Fruit fly (Drosophila melanogaster) whole organism, embryonic: ENCODE measurements around the gene Tmep.

Experiments
- Abd-B ChIP-seq: fragments of 200-800 bp; sonication (Bioruptor generic); optimal IDR thresholded peaks from 2 replicates; lab custom pipeline; 2018; ENCODE audit warnings: missing biosample characterization, mild to moderate bottlenecking, missing genetic modification characterization, moderate library complexity
- Atf-2 ChIP-seq: fragments of 200-800 bp; sonication (Bioruptor generic); optimal IDR thresholded peaks from 2 replicates; lab custom pipeline; 2016; ENCODE audit warnings: missing biosample characterization, missing genetic modification characterization
- Bdp1 ChIP-seq: fragments of 200-800 bp; sonication (Bioruptor generic); optimal IDR thresholded peaks from 3 replicates; lab custom pipeline; 2016; ENCODE audit warnings: missing biosample characterization, missing genetic modification characterization
- CG11093 ChIP-seq: fragments of 200-800 bp; sonication (Bioruptor generic); IDR thresholded peaks from 3 replicates; pipeline ENCODE4 v1.3.6; 2022; ENCODE audit warnings: missing biosample characterization, missing genetic modification characterization
- CG11504 ChIP-seq: fragments of 200-800 bp; sonication (Bioruptor generic); optimal IDR thresholded peaks from 3 replicates; lab custom pipeline; 2019; ENCODE audit warnings: missing biosample characterization, mild to moderate bottlenecking, missing genetic modification characterization, moderate library complexity
- CG12071 ChIP-seq: fragments of 200-800 bp; sonication (Bioruptor generic); optimal IDR thresholded peaks from 3 replicates; lab custom pipeline; 2018; ENCODE audit warnings: missing biosample characterization, mild to moderate bottlenecking, missing genetic modification characterization
- CG12391 ChIP-seq: fragments of 200-800 bp; sonication (Bioruptor generic); optimal IDR thresholded peaks from 3 replicates; lab custom pipeline; 2018; ENCODE audit warnings: missing biosample characterization, mild to moderate bottlenecking, missing genetic modification characterization, moderate library complexity
- CG13424 ChIP-seq: fragments of 200-800 bp; sonication (Bioruptor generic); optimal IDR thresholded peaks from 2 replicates; lab custom pipeline; 2019; ENCODE audit warnings: missing biosample characterization, mild to moderate bottlenecking, missing genetic modification characterization, moderate library complexity
- CG2202 ChIP-seq: fragments of 200-800 bp; sonication (Bioruptor generic); optimal IDR thresholded peaks from 2 replicates; lab custom pipeline; 2018; ENCODE audit warnings: missing biosample characterization, mild to moderate bottlenecking, missing genetic modification characterization
- CG34224 ChIP-seq: fragments of 200-800 bp; sonication (Bioruptor generic); IDR thresholded peaks from 3 replicates; pipeline ENCODE4 v1.3.6; 2022; ENCODE audit warnings: missing biosample characterization, missing genetic modification characterization; ENCODE audit not compliant: partially characterized antibody
- CG3726 ChIP-seq: fragments of 200-800 bp; sonication (Bioruptor generic); IDR thresholded peaks from 3 replicates; pipeline ENCODE4, ENCODE4 v1.3.6; 2022; ENCODE audit warnings: missing biosample characterization, missing genetic modification characterization
- CG4404 ChIP-seq: fragments of 200-800 bp; sonication (Bioruptor generic); IDR thresholded peaks from 2 replicates; pipeline ENCODE4 v1.3.6; 2022; ENCODE audit warnings: missing biosample characterization, missing genetic modification characterization
- CG6683 ChIP-seq: fragments of 200-800 bp; sonication (Bioruptor generic); optimal IDR thresholded peaks from 2 replicates; lab custom pipeline; 2017; ENCODE audit warnings: missing biosample characterization, mild to moderate bottlenecking, missing genetic modification characterization, missing genetic modification reagents
- CG6854 ChIP-seq: fragments of 200-800 bp; sonication (Bioruptor generic); optimal IDR thresholded peaks from 3 replicates; lab custom pipeline; 2017; ENCODE audit warnings: missing biosample characterization, mild to moderate bottlenecking, missing genetic modification characterization
- CG7271 ChIP-seq: fragments of 200-800 bp; sonication (Bioruptor generic); optimal IDR thresholded peaks from 2 replicates; lab custom pipeline; 2018; ENCODE audit warnings: missing biosample characterization, mild to moderate bottlenecking, missing genetic modification characterization, moderate library complexity
- CG7745 ChIP-seq: fragments of 200-800 bp; sonication (Bioruptor generic); optimal IDR thresholded peaks from 2 replicates; lab custom pipeline; 2018; ENCODE audit warnings: missing biosample characterization, mild to moderate bottlenecking, missing genetic modification characterization, moderate library complexity
- CG9437 ChIP-seq: fragments of 200-800 bp; sonication (Bioruptor generic); optimal IDR thresholded peaks from 2 replicates; lab custom pipeline; 2018; ENCODE audit warnings: missing biosample characterization, mild to moderate bottlenecking, missing genetic modification characterization
- CG9727 ChIP-seq: fragments of 200-800 bp; sonication (Bioruptor generic); optimal IDR thresholded peaks from 3 replicates; lab custom pipeline; 2017; ENCODE audit warnings: missing biosample characterization, mild to moderate bottlenecking, missing genetic modification characterization
- Chrac-16 ChIP-seq: fragments of 200-800 bp; sonication (Bioruptor generic); optimal IDR thresholded peaks from 3 replicates; lab custom pipeline; 2016; ENCODE audit warnings: missing biosample characterization, missing genetic modification characterization
- CrebB ChIP-seq: fragments of 200-800 bp; sonication (Bioruptor generic); optimal IDR thresholded peaks from 3 replicates; lab custom pipeline; 2018; ENCODE audit warnings: missing biosample characterization, mild to moderate bottlenecking, missing genetic modification characterization
- Dad ChIP-seq: fragments of 200-800 bp; sonication (Bioruptor generic); optimal IDR thresholded peaks from 3 replicates; lab custom pipeline; 2016; ENCODE audit warnings: missing biosample characterization, missing genetic modification characterization
- Drgx ChIP-seq: fragments of 200-800 bp; sonication (Bioruptor generic); IDR thresholded peaks from 2 replicates; pipeline ENCODE4 v1.3.6; 2022; ENCODE audit warnings: missing biosample characterization, missing genetic modification characterization
- Hr3 ChIP-seq: fragments of 200-800 bp; sonication (Bioruptor generic); optimal IDR thresholded peaks from 3 replicates; lab custom pipeline; 2016; ENCODE audit warnings: missing biosample characterization, missing genetic modification characterization
- Lim3 ChIP-seq: fragments of 200-800 bp; sonication (Bioruptor generic); IDR thresholded peaks from 2 replicates; pipeline ENCODE4 v1.3.6; 2022; ENCODE audit warnings: missing biosample characterization, missing genetic modification characterization
- NfI ChIP-seq: fragments of 200-800 bp; sonication (Bioruptor generic); optimal IDR thresholded peaks from 3 replicates; lab custom pipeline; 2018; ENCODE audit warnings: missing biosample characterization, mild to moderate bottlenecking, missing genetic modification characterization, moderate library complexity
- Spps ChIP-seq: fragments of 200-800 bp; sonication (Bioruptor generic); optimal IDR thresholded peaks from 2 replicates; lab custom pipeline; 2018; ENCODE audit warnings: missing biosample characterization, mild to moderate bottlenecking, missing genetic modification characterization
- Sry-β ChIP-seq: fragments of 200-800 bp; sonication (Bioruptor generic); optimal IDR thresholded peaks from 2 replicates; lab custom pipeline; 2018; ENCODE audit warnings: missing biosample characterization, mild to moderate bottlenecking, missing genetic modification characterization, moderate library complexity
- Usf ChIP-seq: fragments of 200-800 bp; sonication (Bioruptor generic); optimal IDR thresholded peaks from 2 replicates; lab custom pipeline; 2017; ENCODE audit warnings: missing genotype, missing biosample characterization, missing genetic modification characterization
- ab ChIP-seq: fragments of 200-800 bp; sonication (Bioruptor generic); optimal IDR thresholded peaks from 2 replicates; lab custom pipeline; 2016; ENCODE audit warnings: missing biosample characterization, missing genetic modification characterization
- ac ChIP-seq: fragments of 200-800 bp; sonication (Bioruptor generic); optimal IDR thresholded peaks from 3 replicates; lab custom pipeline; 2017; ENCODE audit warnings: missing biosample characterization, mild to moderate bottlenecking, missing genetic modification characterization
- ap ChIP-seq: fragments of 200-800 bp; sonication (Bioruptor generic); IDR thresholded peaks from 2 replicates; pipeline ENCODE4 v1.3.6; 2022; ENCODE audit warnings: missing biosample characterization, missing genetic modification characterization
- az2 ChIP-seq: fragments of 200-800 bp; sonication (Bioruptor generic); optimal IDR thresholded peaks from 3 replicates; lab custom pipeline; 2016; ENCODE audit warnings: missing biosample characterization, missing genetic modification characterization
- cas ChIP-seq: fragments of 200-800 bp; sonication (Bioruptor generic); IDR thresholded peaks from 2 replicates; pipeline ENCODE4 v1.3.6; 2022; ENCODE audit warnings: missing biosample characterization, missing genetic modification characterization
- chm ChIP-seq: fragments of 200-800 bp; sonication (Bioruptor generic); IDR thresholded peaks from 2 replicates; pipeline ENCODE4 v1.3.6; 2022; ENCODE audit warnings: missing biosample characterization, missing genetic modification characterization
- fd64A ChIP-seq: fragments of 200-800 bp; sonication (Bioruptor generic); optimal IDR thresholded peaks from 3 replicates; lab custom pipeline; 2018; ENCODE audit warnings: missing biosample characterization, mild to moderate bottlenecking, missing genetic modification characterization
- gcm2 ChIP-seq: fragments of 200-800 bp; sonication (Bioruptor generic); optimal IDR thresholded peaks from 2 replicates; lab custom pipeline; 2016; ENCODE audit warnings: missing biosample characterization, missing genetic modification characterization
- gfzf ChIP-seq: fragments of 200-800 bp; sonication (Bioruptor generic); optimal IDR thresholded peaks from 2 replicates; lab custom pipeline; 2016; ENCODE audit warnings: missing biosample characterization, mild to moderate bottlenecking, missing genetic modification characterization, moderate library complexity
- gt ChIP-seq: fragments of 200-800 bp; sonication (Bioruptor generic); IDR thresholded peaks from 2 replicates; pipeline ENCODE4 v1.3.6; 2022; ENCODE audit warnings: missing biosample characterization, missing genetic modification characterization
- hth ChIP-seq: fragments of >200 bp; optimal IDR thresholded peaks from 2 replicates; lab custom pipeline; 2017; ENCODE audit warnings: inconsistent platforms
- mld ChIP-seq: fragments of 200-800 bp; sonication (Bioruptor generic); IDR thresholded peaks from 3 replicates; pipeline ENCODE4 v1.3.6; 2022; ENCODE audit warnings: missing biosample characterization, missing genetic modification characterization; ENCODE audit not compliant: partially characterized antibody
- otp ChIP-seq: fragments of 200-800 bp; sonication (Bioruptor generic); IDR thresholded peaks from 3 replicates; pipeline ENCODE4, ENCODE4 v1.3.6; 2022; ENCODE audit warnings: missing biosample characterization, missing genetic modification characterization
- pita ChIP-seq: fragments of 200-800 bp; sonication (Bioruptor generic); optimal IDR thresholded peaks from 2 replicates; lab custom pipeline; 2017; ENCODE audit warnings: missing biosample characterization, mild to moderate bottlenecking, missing genetic modification characterization
- repo ChIP-seq: fragments of 200-800 bp; sonication (Bioruptor generic); optimal IDR thresholded peaks from 2 replicates; lab custom pipeline; 2016; ENCODE audit warnings: missing biosample characterization, missing genetic modification characterization
- rib ChIP-seq: fragments of 200-800 bp; sonication (Bioruptor generic); IDR thresholded peaks from 2 replicates; pipeline ENCODE4 v1.3.6; 2022; ENCODE audit warnings: missing biosample characterization, missing genetic modification characterization
- scrt ChIP-seq: fragments of 200-800 bp; sonication (Bioruptor generic); optimal IDR thresholded peaks from 2 replicates; lab custom pipeline; 2018; ENCODE audit warnings: missing biosample characterization, mild to moderate bottlenecking, missing genetic modification characterization, moderate library complexity
- so ChIP-seq: fragments of 200-800 bp; sonication (Bioruptor generic); IDR thresholded peaks from 3 replicates; pipeline ENCODE4 v1.3.6; 2022; ENCODE audit warnings: missing biosample characterization, missing genetic modification characterization
- stc ChIP-seq: fragments of 200-800 bp; sonication (Bioruptor generic); IDR thresholded peaks from 2 replicates; pipeline ENCODE4 v1.3.6; 2022; ENCODE audit warnings: missing biosample characterization, missing genetic modification characterization
- toy ChIP-seq: fragments of 200-800 bp; sonication (Bioruptor generic); IDR thresholded peaks from 2 replicates; pipeline ENCODE4 v1.3.6; 2022; ENCODE audit warnings: missing biosample characterization, missing genetic modification characterization
- twi ChIP-seq: fragments of 200-800 bp; optimal IDR thresholded peaks from 2 replicates; lab custom pipeline; 2019; ENCODE audit warnings: missing biosample characterization, mild to moderate bottlenecking, missing genetic modification characterization, moderate library complexity
- vfl ChIP-seq: fragments of 200-800 bp; sonication (Bioruptor generic); optimal IDR thresholded peaks from 2 replicates; lab custom pipeline; 2016; ENCODE audit warnings: missing biosample characterization, missing genetic modification characterization

The Tmep gene

dm6 chr3L:1587140-1587849 is 18.3 kb downstream of the Tmep start (continued):
- TF ChIP-seq gfzf (GFP tag; lab: Kevin White, UChicago) (no peak), ab (GFP tag; lab: Kevin White, UChicago) (peak; percentile 69), rib (peak; percentile 82; the same call in 1 of the 2 replicates), CG12391 (peak; percentile 62), ac (no peak), Abd-B (GFP tag; lab: Kevin White, UChicago) (peak; percentile 78), Sry-β (GFP tag; lab: Kevin White, UChicago) (no peak), hth (no peak), CG3726 (GFP tag; lab: Robert Waterston, UW) (peak; percentile 84), CG6683 (GFP tag; lab: Kevin White, UChicago) (peak; percentile 55), gcm2 (GFP tag; lab: Kevin White, UChicago) (peak; percentile 41), CG34224 (GFP tag; lab: Robert Waterston, UW) (no peak), CG2202 (tag; lab: Kevin White, UChicago) (no peak), CG13424 (tag; lab: Kevin White, UChicago) (peak; percentile 80), Atf-2 (GFP tag; lab: Kevin White, UChicago) (peak; percentile 25), gt (GFP tag; lab: Robert Waterston, UW) (peak; percentile 52; the same call in 1 of the 2 replicates), Lim3 (GFP tag; lab: Robert Waterston, UW) (peak; percentile 48; the same call in 1 of the 2 replicates), CG12071 (GFP tag; lab: Kevin White, UChicago) (peak; percentile 90), Chrac-16 (peak; percentile 73), CG11504 (peak; percentile 88), mld (GFP tag; lab: Robert Waterston, UW) (no peak), CG9437 (GFP tag; lab: Kevin White, UChicago) (peak; percentile 33), scrt (GFP tag; lab: Kevin White, UChicago) (peak; percentile 66), Spps (peak; percentile 18), pita (GFP tag; lab: Kevin White, UChicago) (no peak), CrebB (peak; percentile 50), cas (GFP tag; lab: Robert Waterston, UW) (peak; percentile 69; the same call in 1 of the 2 replicates), az2 (GFP tag; lab: Kevin White, UChicago) (peak; percentile 61), Usf (peak; percentile 44), CG11093 (GFP tag; lab: Robert Waterston, UW) (peak; percentile 69), chm (peak; percentile 89), otp (peak; percentile 89), so (GFP tag; lab: Robert Waterston, UW) (peak; percentile 80), fd64A (GFP tag; lab: Kevin White, UChicago) (peak; percentile 6), twi (tag; lab: Kevin White, UChicago) (peak; percentile 58), ap (GFP tag; lab: Robert Waterston, UW) (peak; percentile 63), vfl (peak; percentile 33), CG7745 (no peak), repo (peak; percentile 77), stc (peak; percentile 80), Bdp1 (GFP tag; lab: Kevin White, UChicago) (peak; percentile 58), toy (GFP tag; lab: Robert Waterston, UW) (peak; percentile 82), CG4404 (GFP tag; lab: Robert Waterston, UW) (peak; percentile 77), Dad (GFP tag; lab: Kevin White, UChicago) (peak; percentile 74), Drgx (peak; percentile 82), CG9727 (GFP tag; lab: Kevin White, UChicago) (peak; percentile 69), CG6854 (GFP tag; lab: Kevin White, UChicago) (peak; percentile 40), NfI (GFP tag; lab: Kevin White, UChicago) (peak; percentile 74), CG7271 (tag; lab: Kevin White, UChicago) (no peak), Hr3 (peak; percentile 61)
